Fruit fly (Drosophila melanogaster) whole organism, prepupa: ENCODE results near the gene yellow-e3.

Experiments
- CG3032 ChIP-seq: fragments of 200-800 bp; optimal IDR thresholded peaks from 2 replicates; lab custom pipeline; 2019; ENCODE audit warnings: missing biosample characterization, mild to moderate bottlenecking, missing genetic modification characterization, moderate library complexity
- CG34406 ChIP-seq: fragments of 200-800 bp; sonication (Bioruptor generic); optimal IDR thresholded peaks from 3 replicates; lab custom pipeline; 2016; ENCODE audit warnings: missing biosample characterization, missing genetic modification characterization
- Sox14 ChIP-seq: fragments of 200-800 bp; sonication (Bioruptor generic); optimal IDR thresholded peaks from 3 replicates; lab custom pipeline; 2016; ENCODE audit warnings: missing biosample characterization, missing genetic modification characterization
- dsx ChIP-seq: fragments of 200-800 bp; optimal IDR thresholded peaks from 3 replicates; lab custom pipeline; 2019; ENCODE audit warnings: missing biosample characterization, mild to moderate bottlenecking, missing genetic modification characterization, moderate library complexity; ENCODE audit not compliant: poor library complexity, severe bottlenecking
- fd85E ChIP-seq: fragments of 200-800 bp; sonication (Bioruptor generic); optimal IDR thresholded peaks from 3 replicates; lab custom pipeline; 2016; ENCODE audit warnings: missing biosample characterization, missing genetic modification characterization
- svp ChIP-seq: fragments of 200-800 bp; sonication (Bioruptor generic); peaks from one replicate; lab custom pipeline; 2016; ENCODE audit warnings: missing biosample characterization, missing genetic modification characterization
- topi ChIP-seq: fragments of 200-800 bp; sonication (Bioruptor generic); optimal IDR thresholded peaks from 3 replicates; lab custom pipeline; 2016; ENCODE audit warnings: missing biosample characterization, missing genetic modification characterization

DNA sequence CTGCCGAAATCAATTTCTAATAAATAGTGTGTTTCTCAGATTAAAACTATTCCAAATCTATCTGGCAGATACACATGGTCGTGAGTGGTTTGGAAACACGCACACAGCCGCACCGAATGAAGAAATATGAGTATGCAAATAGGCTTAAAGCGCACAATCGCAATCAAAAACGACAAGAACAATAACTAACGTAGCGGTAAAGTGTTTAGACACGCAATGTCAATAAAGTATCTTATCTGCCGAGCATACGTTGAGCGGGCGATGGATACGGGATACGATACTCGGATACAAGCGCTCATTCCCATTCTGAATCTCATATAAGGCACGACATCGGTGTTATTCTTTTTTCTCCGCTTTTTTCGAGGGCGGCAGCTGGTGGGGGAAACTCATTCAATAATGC, 41.4 kb upstream of the yellow-e3 start:
- no peak for TF ChIP-seq dsx (GFP tag; lab: Kevin White, UChicago)
- no peak for TF ChIP-seq fd85E
- no peak for TF ChIP-seq Sox14 (GFP tag; lab: Kevin White, UChicago)
- no peak for TF ChIP-seq svp (GFP tag; lab: Kevin White, UChicago)
- no peak for TF ChIP-seq topi
- no peak for TF ChIP-seq CG34406
- no peak for TF ChIP-seq CG3032 (tag; lab: Kevin White, UChicago)
